Fruit fly (Drosophila melanogaster) whole organism, prepupa: ENCODE measurements around the gene CG10958.

ENCODE experiments used
- Blimp-1 ChIP-seq: fragments of 200-800 bp; sonication (Bioruptor generic); optimal IDR thresholded peaks from 3 replicates; lab custom pipeline; 2017; ENCODE audit warnings: missing biosample characterization, missing genetic modification characterization, mild to moderate bottlenecking, moderate library complexity, missing genetic modification reagents
- CG10631 ChIP-seq: fragments of 200-800 bp; sonication (Bioruptor generic); optimal IDR thresholded peaks from 2 replicates; lab custom pipeline; 2016; ENCODE audit warnings: missing biosample characterization, missing genetic modification characterization
- CG10669 ChIP-seq: fragments of 200-800 bp; sonication (Bioruptor generic); optimal IDR thresholded peaks from 3 replicates; lab custom pipeline; 2018; ENCODE audit warnings: missing biosample characterization, mild to moderate bottlenecking, missing genetic modification characterization, moderate library complexity
- CG11902 ChIP-seq: fragments of 200-800 bp; sonication (Bioruptor generic); optimal IDR thresholded peaks from 3 replicates; lab custom pipeline; 2016; ENCODE audit warnings: missing biosample characterization, missing genetic modification characterization
- CG1621 ChIP-seq: fragments of 200-800 bp; sonication (Bioruptor generic); optimal IDR thresholded peaks from 3 replicates; lab custom pipeline; 2018; ENCODE audit warnings: missing biosample characterization, mild to moderate bottlenecking, missing genetic modification characterization
- CG16779 ChIP-seq: fragments of 200-800 bp; sonication (Bioruptor generic); optimal IDR thresholded peaks from 3 replicates; lab custom pipeline; 2017; ENCODE audit warnings: missing biosample characterization, mild to moderate bottlenecking, missing genetic modification characterization
- CG3032 ChIP-seq: fragments of 200-800 bp; optimal IDR thresholded peaks from 2 replicates; lab custom pipeline; 2019; ENCODE audit warnings: missing biosample characterization, mild to moderate bottlenecking, missing genetic modification characterization, moderate library complexity
- CG31627 ChIP-seq: fragments of 200-800 bp; sonication (Bioruptor generic); optimal IDR thresholded peaks from 3 replicates; lab custom pipeline; 2016; ENCODE audit warnings: missing biosample characterization, missing genetic modification characterization
- CG32006 ChIP-seq: fragments of 200-800 bp; sonication (Bioruptor generic); optimal IDR thresholded peaks from 3 replicates; lab custom pipeline; 2017; ENCODE audit warnings: missing biosample characterization, mild to moderate bottlenecking, missing genetic modification characterization
- CG34406 ChIP-seq: fragments of 200-800 bp; sonication (Bioruptor generic); optimal IDR thresholded peaks from 3 replicates; lab custom pipeline; 2016; ENCODE audit warnings: missing biosample characterization, missing genetic modification characterization
- CG3919 ChIP-seq: fragments of 200-800 bp; sonication (Bioruptor generic); optimal IDR thresholded peaks from 3 replicates; lab custom pipeline; 2016; ENCODE audit warnings: missing biosample characterization, missing genetic modification characterization
- CG4318 ChIP-seq: fragments of 200-800 bp; sonication (Bioruptor generic); optimal IDR thresholded peaks from 3 replicates; lab custom pipeline; 2017; ENCODE audit warnings: missing biosample characterization, mild to moderate bottlenecking, missing genetic modification characterization
- CG6163 ChIP-seq: fragments of 200-800 bp; sonication (Bioruptor generic); IDR thresholded peaks from 3 replicates; pipeline ENCODE4 v1.3.6; 2022; ENCODE audit warnings: missing biosample characterization, missing genetic modification characterization
- CG6276 ChIP-seq: fragments of 200-800 bp; sonication (Bioruptor generic); optimal IDR thresholded peaks from 2 replicates; lab custom pipeline; 2017; ENCODE audit warnings: missing biosample characterization, mild to moderate bottlenecking, missing genetic modification characterization
- CG6792 ChIP-seq: fragments of 200-800 bp; sonication (Bioruptor generic); optimal IDR thresholded peaks from 3 replicates; lab custom pipeline; 2016; ENCODE audit warnings: missing biosample characterization, missing genetic modification characterization
- CG6808 ChIP-seq: fragments of 200-800 bp; sonication (Bioruptor generic); optimal IDR thresholded peaks from 3 replicates; lab custom pipeline; 2017; ENCODE audit warnings: missing biosample characterization, missing genetic modification characterization, mild to moderate bottlenecking, moderate library complexity, missing genetic modification reagents
- CG6854 ChIP-seq: fragments of 200-800 bp; sonication (Bioruptor generic); optimal IDR thresholded peaks from 2 replicates; lab custom pipeline; 2017; ENCODE audit warnings: missing biosample characterization, mild to moderate bottlenecking, missing genetic modification characterization
- CG7368 ChIP-seq: fragments of 200-800 bp; sonication (Bioruptor generic); optimal IDR thresholded peaks from 3 replicates; lab custom pipeline; 2016; ENCODE audit warnings: missing biosample characterization, missing genetic modification characterization
- CG8119 ChIP-seq: fragments of 200-800 bp; sonication (Bioruptor generic); IDR thresholded peaks from 3 replicates; pipeline ENCODE4 v1.3.6; 2022; ENCODE audit warnings: missing biosample characterization, missing genetic modification characterization
- CG8319 ChIP-seq: fragments of 200-800 bp; sonication (Bioruptor generic); optimal IDR thresholded peaks from 3 replicates; lab custom pipeline; 2016; ENCODE audit warnings: missing biosample characterization, missing genetic modification characterization
- CG9139 ChIP-seq: fragments of 200-800 bp; sonication (Bioruptor generic); optimal IDR thresholded peaks from 3 replicates; lab custom pipeline; 2017; ENCODE audit warnings: missing biosample characterization, mild to moderate bottlenecking, missing genetic modification characterization
- Eip78C ChIP-seq: fragments of 200-800 bp; sonication (Bioruptor generic); peaks from one replicate; lab custom pipeline; 2016; ENCODE audit warnings: missing biosample characterization, missing genetic modification characterization
- Eip93F ChIP-seq: fragments of 200-800 bp; sonication (Bioruptor generic); optimal IDR thresholded peaks from 2 replicates; lab custom pipeline; 2016; ENCODE audit warnings: missing biosample characterization, mild to moderate bottlenecking, missing genetic modification characterization
- Ets21C ChIP-seq: fragments of 200-800 bp; sonication (Bioruptor generic); optimal IDR thresholded peaks from 3 replicates; lab custom pipeline; 2016; ENCODE audit warnings: missing biosample characterization, missing genetic modification characterization
- Hr38 ChIP-seq: sonication (Bioruptor generic); optimal IDR thresholded peaks from 2 replicates; lab custom pipeline; 2016; ENCODE audit warnings: missing biosample characterization, missing genetic modification characterization
- Hr39 ChIP-seq: fragments of 200-800 bp; sonication (Bioruptor generic); optimal IDR thresholded peaks from 2 replicates; lab custom pipeline; 2016; ENCODE audit warnings: missing biosample characterization, missing genetic modification characterization
- Met ChIP-seq: fragments of 200-800 bp; sonication (Bioruptor generic); optimal IDR thresholded peaks from 3 replicates; lab custom pipeline; 2016; ENCODE audit warnings: missing biosample characterization, missing genetic modification characterization
- OdsH ChIP-seq: fragments of 200-800 bp; sonication (Bioruptor generic); optimal IDR thresholded peaks from 3 replicates; lab custom pipeline; 2016; ENCODE audit warnings: missing biosample characterization, missing genetic modification characterization
- Sox102F ChIP-seq: fragments of 200-800 bp; sonication (Bioruptor generic); optimal IDR thresholded peaks from 2 replicates; lab custom pipeline; 2016; ENCODE audit warnings: missing biosample characterization, mild to moderate bottlenecking, missing genetic modification characterization
- achi ChIP-seq: fragments of 200-800 bp; sonication (Bioruptor generic); optimal IDR thresholded peaks from 3 replicates; lab custom pipeline; 2016; ENCODE audit warnings: missing biosample characterization, missing genetic modification characterization
- acj6 ChIP-seq: fragments of 200-800 bp; sonication (Bioruptor generic); optimal IDR thresholded peaks from 3 replicates; lab custom pipeline; 2016; ENCODE audit warnings: missing biosample characterization, missing genetic modification characterization
- cyc ChIP-seq: fragments of 200-800 bp; sonication (Bioruptor generic); optimal IDR thresholded peaks from 3 replicates; lab custom pipeline; 2016; ENCODE audit warnings: missing biosample characterization, missing genetic modification characterization
- dsx ChIP-seq: fragments of 200-800 bp; optimal IDR thresholded peaks from 3 replicates; lab custom pipeline; 2019; ENCODE audit warnings: missing biosample characterization, mild to moderate bottlenecking, missing genetic modification characterization, moderate library complexity; ENCODE audit not compliant: poor library complexity, severe bottlenecking
- eg ChIP-seq: fragments of 200-800 bp; sonication (Bioruptor generic); IDR thresholded peaks from 3 replicates; pipeline ENCODE4 v1.3.6; 2022; ENCODE audit warnings: missing biosample characterization, missing genetic modification characterization
- esn ChIP-seq: fragments of 200-800 bp; sonication (Bioruptor generic); optimal IDR thresholded peaks from 2 replicates; lab custom pipeline; 2016; ENCODE audit warnings: missing biosample characterization, mild to moderate bottlenecking, missing genetic modification characterization, moderate library complexity
- fd85E ChIP-seq: fragments of 200-800 bp; sonication (Bioruptor generic); optimal IDR thresholded peaks from 3 replicates; lab custom pipeline; 2016; ENCODE audit warnings: missing biosample characterization, missing genetic modification characterization
- fkh ChIP-seq: fragments of 200-800 bp; sonication (Bioruptor generic); optimal IDR thresholded peaks from 3 replicates; lab custom pipeline; 2017; ENCODE audit warnings: missing biosample characterization, mild to moderate bottlenecking, missing genetic modification characterization, moderate library complexity
- lz ChIP-seq: fragments of 200-800 bp; sonication (Bioruptor generic); optimal IDR thresholded peaks from 3 replicates; lab custom pipeline; 2016; ENCODE audit warnings: missing biosample characterization, missing genetic modification characterization
- net ChIP-seq: fragments of 200-800 bp; sonication (Bioruptor generic); optimal IDR thresholded peaks from 3 replicates; lab custom pipeline; 2016; ENCODE audit warnings: missing biosample characterization, missing genetic modification characterization
- salr ChIP-seq, 2 experiments: fragments of 200-800 bp; sonication (Bioruptor generic); optimal IDR thresholded peaks; 3 replicates each; lab custom pipeline; 2016 to 2018; ENCODE audit warnings: missing biosample characterization in 2 of 2, missing genetic modification characterization in 2 of 2, mild to moderate bottlenecking in 1 of 2
- spab ChIP-seq: fragments of 200-800 bp; sonication (Bioruptor generic); optimal IDR thresholded peaks from 2 replicates; lab custom pipeline; 2017; ENCODE audit warnings: missing biosample characterization, mild to moderate bottlenecking, missing genetic modification characterization, missing genetic modification reagents
- ss ChIP-seq, 2 experiments: fragments of 200-800 bp; sonication (Bioruptor generic); optimal IDR thresholded peaks; 2 replicates in 1 of 2; 3 replicates in 1 of 2; lab custom pipeline; 2017 to 2018; ENCODE audit warnings: mild to moderate bottlenecking in 2 of 2, missing biosample characterization in 2 of 2, missing genetic modification characterization in 2 of 2, moderate library complexity in 1 of 2
- svp ChIP-seq: fragments of 200-800 bp; sonication (Bioruptor generic); peaks from one replicate; lab custom pipeline; 2016; ENCODE audit warnings: missing biosample characterization, missing genetic modification characterization
- topi ChIP-seq: fragments of 200-800 bp; sonication (Bioruptor generic); optimal IDR thresholded peaks from 3 replicates; lab custom pipeline; 2016; ENCODE audit warnings: missing biosample characterization, missing genetic modification characterization
- vri ChIP-seq: fragments of 200-800 bp; sonication (Bioruptor generic); optimal IDR thresholded peaks from 3 replicates; lab custom pipeline; 2016; ENCODE audit warnings: missing biosample characterization, mild to moderate bottlenecking, missing genetic modification characterization

Gene CG10958

dm6 chrX:8092075-8092682 is 39.9 kb upstream of the CG10958 start (continued):
- TF ChIP-seq CG9139 (peak; percentile 94), net (GFP tag; lab: Kevin White, UChicago) (peak; percentile 93), CG16779 (tag; lab: Kevin White, UChicago) (peak; percentile 95), CG4318 (GFP tag; lab: Kevin White, UChicago) (peak; percentile 94), CG8119 (GFP tag; lab: Robert Waterston, UW) (peak; percentile 97), CG1621 (tag; lab: Kevin White, UChicago) (peak; percentile 91), OdsH (GFP tag; lab: Kevin White, UChicago) (peak; percentile 96), fd85E (GFP tag; lab: Kevin White, UChicago) (peak; percentile 68), CG10631 (peak; percentile 96), CG6276 (GFP tag; lab: Kevin White, UChicago) (peak; percentile 96), CG7368 (peak; percentile 93), CG34406 (peak; percentile 96), Blimp-1 (GFP tag; lab: Kevin White, UChicago) (peak; percentile 90), Eip93F (GFP tag; lab: Kevin White, UChicago) (peak; percentile 93), topi (GFP tag; lab: Kevin White, UChicago) (peak; percentile 96), CG6163 (GFP tag; lab: Robert Waterston, UW) (peak; percentile 93), eg (GFP tag; lab: Robert Waterston, UW) (peak; percentile 95), dsx (GFP tag; lab: Kevin White, UChicago) (peak; percentile 93), CG3032 (peak; percentile 97), svp (GFP tag; lab: Kevin White, UChicago) (peak; percentile 97)

dm6 chrX:8092893-8093721 is 39.0 kb upstream of the CG10958 start:
- TF ChIP-seq CG32006 (GFP tag; lab: Kevin White, UChicago) = peak; percentile 16
- no peak for TF ChIP-seq acj6 (GFP tag; lab: Kevin White, UChicago)
- no peak for TF ChIP-seq CG6792 (GFP tag; lab: Kevin White, UChicago)
- no peak for TF ChIP-seq CG6854
- no peak for TF ChIP-seq Hr38 (GFP tag; lab: Kevin White, UChicago)
- no peak for TF ChIP-seq Sox102F (GFP tag; lab: Kevin White, UChicago)
- TF ChIP-seq Met (GFP tag; lab: Kevin White, UChicago) = no peak
- TF ChIP-seq lz (GFP tag; lab: Kevin White, UChicago) = no peak
- no peak for TF ChIP-seq ss (GFP tag; optimal IDR thresholded peaks at IDR 0.05; lab: Kevin White, UChicago)
- TF ChIP-seq Hr39 = no peak
- peak; percentile 38 for TF ChIP-seq CG9139
- peak; percentile 30 for TF ChIP-seq CG6276 (GFP tag; lab: Kevin White, UChicago)
- TF ChIP-seq CG3919 (GFP tag; lab: Kevin White, UChicago) = no peak
- no peak for TF ChIP-seq CG11902 (GFP tag; lab: Kevin White, UChicago)
- no peak for TF ChIP-seq esn (GFP tag; lab: Kevin White, UChicago)
- TF ChIP-seq CG6163 (GFP tag; lab: Robert Waterston, UW) = 0 out of 3 replicates have a peak, but pooled peaks have one; percentile 17
- no peak for TF ChIP-seq CG8319 (GFP tag; lab: Kevin White, UChicago)
- TF ChIP-seq CG1621 (tag; lab: Kevin White, UChicago) = no peak
- 0 out of 3 replicates have a peak, but pooled peaks have one; percentile 32 for TF ChIP-seq eg (GFP tag; lab: Robert Waterston, UW)
- TF ChIP-seq Eip78C (GFP tag; lab: Kevin White, UChicago) = peak; percentile 77
- TF ChIP-seq CG10669 = no peak
- no peak for TF ChIP-seq fd85E (GFP tag; lab: Kevin White, UChicago)
- TF ChIP-seq CG31627 (GFP tag; lab: Kevin White, UChicago) = no peak
- TF ChIP-seq Eip93F (GFP tag; lab: Kevin White, UChicago) = no peak
- TF ChIP-seq achi = no peak
- no peak for TF ChIP-seq salr (GFP tag; optimal IDR thresholded peaks at IDR 0.05; lab: Kevin White, UChicago)
- TF ChIP-seq CG4318 (GFP tag; lab: Kevin White, UChicago) = no peak
- TF ChIP-seq CG10631 = no peak
- no peak for TF ChIP-seq cyc (GFP tag; lab: Kevin White, UChicago)
- TF ChIP-seq CG7368 = no peak
- TF ChIP-seq CG6808 = no peak
- TF ChIP-seq Blimp-1 (GFP tag; lab: Kevin White, UChicago) = no peak
- no peak for TF ChIP-seq OdsH (GFP tag; lab: Kevin White, UChicago)
- TF ChIP-seq Ets21C = no peak
- TF ChIP-seq fkh (GFP tag; lab: Kevin White, UChicago) = no peak
- no peak for TF ChIP-seq spab (GFP tag; lab: Kevin White, UChicago)
- peak; percentile 42 for TF ChIP-seq vri (GFP tag; lab: Kevin White, UChicago)
